Worm (Caenorhabditis elegans): ENCODE data around the gene ctsa-4.1.

ctsa-4.1 gene

ce11 chrII:6379038-6379563, 12.3 kb downstream of the ctsa-4.1 start:
- no peak for TF ChIP-seq npax-4 (tag; optimal IDR thresholded peaks at IDR 0.05)
- no peak for TF ChIP-seq ceh-30 (tag; optimal IDR thresholded peaks at IDR 0.05)
- no peak for TF ChIP-seq T23F11.4 (GFP tag; optimal IDR thresholded peaks at IDR 0.05)
- no peak for TF ChIP-seq ceh-24 (tag; optimal IDR thresholded peaks at IDR 0.05)
- TF ChIP-seq ttx-3 (tag; optimal IDR thresholded peaks at IDR 0.05) = no peak
- TF ChIP-seq hlh-8 (tag; optimal IDR thresholded peaks at IDR 0.05) = no peak
- TF ChIP-seq ahr-1 (tag; optimal IDR thresholded peaks at IDR 0.05) = no peak
- TF ChIP-seq ref-2 (tag; optimal IDR thresholded peaks at IDR 0.05) = no peak
- TF ChIP-seq sox-2 (GFP tag; IDR thresholded peaks at IDR 0.05) = no peak
- TF ChIP-seq ceh-14 (tag; optimal IDR thresholded peaks at IDR 0.05) = no peak
- TF ChIP-seq pat-9 (tag; optimal IDR thresholded peaks at IDR 0.05) = no peak
- TF ChIP-seq C08G9.2 (tag; optimal IDR thresholded peaks at IDR 0.05) = no peak
- no peak for TF ChIP-seq zip-5 (tag; optimal IDR thresholded peaks at IDR 0.05)
- no peak for TF ChIP-seq ama-1 (optimal IDR thresholded peaks at IDR 0.05)
- no peak for TF ChIP-seq unc-42 (tag; optimal IDR thresholded peaks at IDR 0.05)
- no peak for TF ChIP-seq unc-55 (GFP tag; optimal IDR thresholded peaks at IDR 0.05)

- no peak for TF ChIP-seq ceh-45 (GFP tag; IDR thresholded peaks at IDR 0.05)
- TF ChIP-seq syd-9 (tag; optimal IDR thresholded peaks at IDR 0.05) = no peak
- no peak for TF ChIP-seq ceh-18 (tag; optimal IDR thresholded peaks at IDR 0.05)
- TF ChIP-seq rnt-1 (tag; optimal IDR thresholded peaks at IDR 0.05) = no peak
- no peak for TF ChIP-seq nfya-1 (tag; optimal IDR thresholded peaks at IDR 0.05)
Measured at ce11 chrII:6380866-6381265, 14.1 kb downstream of the ctsa-4.1 start, which contains the start of gene F58F12.12. Gene F58F12.12 (plus strand): TSS chrII:6381166.

ce11 chrII:6383183-6383695, 16.4 kb downstream of the ctsa-4.1 start, which contains the start of gene F58F12.1:
Gene F58F12.1 (plus strand): TSS chrII:6383645.
- TF ChIP-seq madf-2 (tag; optimal IDR thresholded peaks at IDR 0.05) = no peak
- peak; percentile 83 for TF ChIP-seq C08G9.2 (tag; optimal IDR thresholded peaks at IDR 0.05)
- no peak for TF ChIP-seq pha-4 (tag; optimal IDR thresholded peaks at IDR 0.05)
- TF ChIP-seq ceh-9 (tag; optimal IDR thresholded peaks at IDR 0.05) = no peak
- peak; percentile 71 for TF ChIP-seq hlh-8 (tag; optimal IDR thresholded peaks at IDR 0.05)
- TF ChIP-seq fkh-6 (tag; optimal IDR thresholded peaks at IDR 0.05) = peak; percentile 35
- peak; percentile 93 for TF ChIP-seq ceh-31 (tag; optimal IDR thresholded peaks at IDR 0.05)
- TF ChIP-seq rnt-1 (tag; optimal IDR thresholded peaks at IDR 0.05) = peak; percentile 57
- TF ChIP-seq nhr-11 (tag; optimal IDR thresholded peaks at IDR 0.05) = no peak
- peak; percentile 48 for TF ChIP-seq elt-2 (tag; optimal IDR thresholded peaks at IDR 0.05)
- TF ChIP-seq pros-1 (tag; optimal IDR thresholded peaks at IDR 0.05) = no peak
- TF ChIP-seq syd-9 (tag; optimal IDR thresholded peaks at IDR 0.05) = no peak
- peak; percentile 88 for TF ChIP-seq ceh-2 (tag; optimal IDR thresholded peaks at IDR 0.05)
- TF ChIP-seq ama-1 (optimal IDR thresholded peaks at IDR 0.05) = no peak
- TF ChIP-seq sox-4 (tag; optimal IDR thresholded peaks at IDR 0.05) = no peak
- TF ChIP-seq ceh-34 (tag; optimal IDR thresholded peaks at IDR 0.05) = peak; percentile 31
- peak; percentile 38 for TF ChIP-seq F13H6.1 (tag; optimal IDR thresholded peaks at IDR 0.05)
- TF ChIP-seq npax-4 (tag; optimal IDR thresholded peaks at IDR 0.05) = no peak
- no peak for TF ChIP-seq ceh-48 (tag; optimal IDR thresholded peaks at IDR 0.05)
- peak; percentile 44 for TF ChIP-seq zip-5 (tag; optimal IDR thresholded peaks at IDR 0.05)
- TF ChIP-seq pat-9 (tag; optimal IDR thresholded peaks at IDR 0.05) = no peak
- TF ChIP-seq unc-55 (GFP tag; optimal IDR thresholded peaks at IDR 0.05) = no peak
- no peak for TF ChIP-seq unc-3 (GFP tag; conservative IDR thresholded peaks at IDR 0.05)
- no peak for TF ChIP-seq unc-3 (tag; optimal IDR thresholded peaks at IDR 0.05)
- TF ChIP-seq ztf-16 (tag; optimal IDR thresholded peaks at IDR 0.05) = no peak
- TF ChIP-seq dmd-4 (tag; optimal IDR thresholded peaks at IDR 0.05; ENCODE audit: borderline replicate concordance) = peak; percentile 28
- TF ChIP-seq pag-3 (tag; optimal IDR thresholded peaks at IDR 0.05; ENCODE audit: borderline replicate concordance) = no peak
- TF ChIP-seq ahr-1 (tag; optimal IDR thresholded peaks at IDR 0.05) = no peak
- no peak for TF ChIP-seq ceh-24 (tag; optimal IDR thresholded peaks at IDR 0.05)
- TF ChIP-seq unc-42 (tag; optimal IDR thresholded peaks at IDR 0.05) = no peak
- no peak for TF ChIP-seq ceh-45 (GFP tag; IDR thresholded peaks at IDR 0.05)
- TF ChIP-seq elt-4 (tag; optimal IDR thresholded peaks at IDR 0.05) = no peak
- TF ChIP-seq nfya-1 (tag; optimal IDR thresholded peaks at IDR 0.05) = peak; percentile 26
- peak; percentile 56 for TF ChIP-seq ref-2 (tag; optimal IDR thresholded peaks at IDR 0.05)
- no peak for TF ChIP-seq eyg-1 (tag; optimal IDR thresholded peaks at IDR 0.05)
- no peak for TF ChIP-seq hlh-15 (tag; optimal IDR thresholded peaks at IDR 0.05)
- peak; percentile 19 for TF ChIP-seq ceh-18 (tag; optimal IDR thresholded peaks at IDR 0.05)
- peak; percentile 59 for TF ChIP-seq fax-1 (tag; optimal IDR thresholded peaks at IDR 0.05)
- TF ChIP-seq K02D7.2 (tag; optimal IDR thresholded peaks at IDR 0.05) = no peak
- TF ChIP-seq tbx-2 (tag; optimal IDR thresholded peaks at IDR 0.05) = peak; percentile 88
- no peak for TF ChIP-seq ceh-19 (GFP tag; optimal IDR thresholded peaks at IDR 0.05)
- TF ChIP-seq mec-3 (tag; optimal IDR thresholded peaks at IDR 0.05; ENCODE audit: borderline replicate concordance) = no peak
